Worm (Caenorhabditis elegans) whole organism, L1 larva: ENCODE results near the gene C44C10.15.

ENCODE experiments used
- C16A3.4 ChIP-seq: fragments of 150-350 bp; optimal IDR thresholded peaks from 2 replicates; lab custom pipeline; 2014; ENCODE audit warnings: missing biosample characterization, missing genetic modification characterization
- Y116A8C.19 ChIP-seq: sonication (generic microtip); optimal IDR thresholded peaks from 2 replicates; lab custom pipeline; 2016; ENCODE audit warnings: missing compliant biosample characterization, missing genetic modification characterization, borderline replicate concordance
- blmp-1 ChIP-seq: fragments of 150-350 bp; optimal IDR thresholded peaks from 2 replicates; lab custom pipeline; 2014; ENCODE audit warnings: missing biosample characterization, missing genetic modification characterization
- ceh-82 ChIP-seq, 3 experiments: fragments of 150-350 bp in 1 of 3; sonication (generic microtip) in 2 of 3; optimal IDR thresholded peaks; 2 replicates each; lab custom pipeline; 2014 to 2017; ENCODE audit warnings: missing biosample characterization in 3 of 3, missing genetic modification characterization in 3 of 3
- ces-1 ChIP-seq: fragments of 150-350 bp; optimal IDR thresholded peaks from 2 replicates; lab custom pipeline; 2014; ENCODE audit warnings: missing biosample characterization, missing genetic modification reagents, missing genetic modification characterization
- dpl-1 ChIP-seq, 3 experiments: fragments of 150-350 bp in 2 of 3; sonication (generic microtip) in 1 of 3; optimal IDR thresholded peaks; 2 replicates each; lab custom pipeline; 2014 to 2017; ENCODE audit warnings: missing biosample characterization in 3 of 3, missing genetic modification characterization in 3 of 3, missing genetic modification reagents in 3 of 3
- dsc-1 ChIP-seq: sonication (generic microtip); optimal IDR thresholded peaks from 2 replicates; lab custom pipeline; 2016; ENCODE audit warnings: mild to moderate bottlenecking, missing genetic modification characterization, missing compliant biosample characterization
- efl-1 ChIP-seq, 4 experiments: fragments of 150-350 bp; optimal IDR thresholded peaks in 3 of 4; peaks in 1 of 4; 1 replicate in 1 of 4; 2 replicates in 3 of 4; lab custom pipeline; 2014; ENCODE audit warnings: missing biosample characterization in 2 of 4, missing genetic modification characterization in 2 of 4, missing genetic modification reagents in 2 of 4
- efl-3 ChIP-seq: fragments of 200-800 bp; sonication (Bioruptor generic); optimal IDR thresholded peaks from 2 replicates; lab custom pipeline; 2018; ENCODE audit warnings: mild to moderate bottlenecking, missing genetic modification characterization, missing compliant biosample characterization
- elt-2 ChIP-seq: sonication (generic microtip); optimal IDR thresholded peaks from 2 replicates; lab custom pipeline; 2016; ENCODE audit warnings: missing genetic modification characterization, mild to moderate bottlenecking, inconsistent platforms, missing compliant biosample characterization, missing genetic modification reagents
- elt-3 ChIP-seq, 6 experiments: fragments of 150-350 bp in 1 of 6; sonication (generic microtip); optimal IDR thresholded peaks; 2 replicates each; lab custom pipeline; 2017 to 2018; ENCODE audit warnings: missing biosample characterization in 6 of 6, missing genetic modification characterization in 6 of 6, inconsistent platforms in 1 of 6
- fkh-8 ChIP-seq: sonication (generic microtip); optimal IDR thresholded peaks from 2 replicates; lab custom pipeline; 2016; ENCODE audit warnings: mild to moderate bottlenecking, missing genetic modification characterization, missing compliant biosample characterization
- grh-1 ChIP-seq: fragments of 200-800 bp; sonication (Bioruptor generic); IDR thresholded peaks from 2 replicates; pipeline ENCODE4 v1.3.6; 2022; ENCODE audit warnings: missing genetic modification reagents, missing genetic modification characterization, missing compliant biosample characterization
- hpl-2 ChIP-seq: fragments of 150-350 bp; optimal IDR thresholded peaks from 2 replicates; lab custom pipeline; 2014; ENCODE audit warnings: missing biosample characterization, missing genetic modification reagents, missing genetic modification characterization
- isw-1 ChIP-seq: fragments of 200-800 bp; sonication (Bioruptor generic); IDR thresholded peaks from 2 replicates; pipeline ENCODE4 v1.3.6; 2022; ENCODE audit warnings: missing genetic modification characterization, missing compliant biosample characterization
- jun-1 ChIP-seq: fragments of 150-350 bp; optimal IDR thresholded peaks from 2 replicates; lab custom pipeline; 2014; ENCODE audit warnings: missing biosample characterization, missing genetic modification reagents, missing genetic modification characterization
- lin-14 ChIP-seq: fragments of 200-800 bp; sonication (Bioruptor generic); optimal IDR thresholded peaks from 2 replicates; lab custom pipeline; 2018; ENCODE audit warnings: mild to moderate bottlenecking, missing genetic modification characterization, moderate library complexity, missing compliant biosample characterization
- lin-35 ChIP-seq, 2 experiments: fragments of 150-350 bp; optimal IDR thresholded peaks; 2 replicates each; lab custom pipeline; 2014; ENCODE audit warnings: missing biosample characterization in 2 of 2, missing genetic modification characterization in 2 of 2, missing genetic modification reagents in 2 of 2
- lsy-2 ChIP-seq, 2 experiments: fragments of 150-350 bp; optimal IDR thresholded peaks; 2 replicates each; lab custom pipeline; 2014; ENCODE audit warnings: missing biosample characterization in 2 of 2, missing genetic modification characterization in 2 of 2
- mdl-1 ChIP-seq, 2 experiments: fragments of 150-350 bp; optimal IDR thresholded peaks; 2 replicates each; lab custom pipeline; 2014 to 2017; ENCODE audit warnings: missing biosample characterization in 2 of 2, missing genetic modification characterization in 2 of 2, inconsistent platforms in 1 of 2
- mep-1 ChIP-seq: fragments of 150-350 bp; optimal IDR thresholded peaks from 2 replicates; lab custom pipeline; 2014; ENCODE audit warnings: missing biosample characterization, missing genetic modification characterization
- nhr-11 ChIP-seq: fragments of 150-350 bp; optimal IDR thresholded peaks from 2 replicates; lab custom pipeline; 2014; ENCODE audit warnings: missing biosample characterization, missing genetic modification characterization
- nhr-20 ChIP-seq: sonication (generic microtip); optimal IDR thresholded peaks from 2 replicates; lab custom pipeline; 2016; ENCODE audit warnings: mild to moderate bottlenecking, missing genetic modification characterization, missing compliant biosample characterization
- nhr-28 ChIP-seq: fragments of 150-350 bp; optimal IDR thresholded peaks from 2 replicates; lab custom pipeline; 2014; ENCODE audit warnings: missing biosample characterization, missing genetic modification characterization
- nhr-71 ChIP-seq: sonication (generic microtip); optimal IDR thresholded peaks from 2 replicates; lab custom pipeline; 2016; ENCODE audit warnings: mild to moderate bottlenecking, missing genetic modification characterization, moderate library complexity, missing compliant biosample characterization
- nhr-85 ChIP-seq: sonication (generic microtip); peaks from one replicate; lab custom pipeline; 2016; ENCODE audit warnings: missing genetic modification characterization, inconsistent platforms, missing compliant biosample characterization
- nhr-90 ChIP-seq: sonication (generic microtip); optimal IDR thresholded peaks from 2 replicates; lab custom pipeline; 2016; ENCODE audit warnings: mild to moderate bottlenecking, missing genetic modification characterization, missing compliant biosample characterization; ENCODE audit not compliant: poor library complexity
- pag-3 ChIP-seq: sonication (generic microtip); optimal IDR thresholded peaks from 2 replicates; lab custom pipeline; 2017; ENCODE audit warnings: missing genetic modification characterization, mild to moderate bottlenecking, missing compliant biosample characterization, antibody characterized with exemption, borderline replicate concordance; ENCODE audit not compliant: insufficient read depth
- pax-3 ChIP-seq: fragments of 200-800 bp; sonication (Bioruptor generic); optimal IDR thresholded peaks from 2 replicates; lab custom pipeline; 2018; ENCODE audit warnings: mild to moderate bottlenecking, missing genetic modification characterization, moderate library complexity, missing compliant biosample characterization
- pqm-1 ChIP-seq: sonication (generic microtip); optimal IDR thresholded peaks from 3 replicates; lab custom pipeline; 2017; ENCODE audit warnings: missing biosample characterization, missing genetic modification characterization
- rnt-1 ChIP-seq: sonication (generic microtip); optimal IDR thresholded peaks from 2 replicates; lab custom pipeline; 2016; ENCODE audit warnings: mild to moderate bottlenecking, missing genetic modification characterization, moderate library complexity, missing compliant biosample characterization
- skn-1 ChIP-seq: fragments of 150-350 bp; optimal IDR thresholded peaks from 2 replicates; lab custom pipeline; 2014; ENCODE audit warnings: missing biosample characterization, missing genetic modification characterization
- snu-23 ChIP-seq: sonication (generic microtip); optimal IDR thresholded peaks from 2 replicates; lab custom pipeline; 2016; ENCODE audit warnings: missing genetic modification characterization, missing compliant biosample characterization
- sox-4 ChIP-seq: sonication (generic microtip); optimal IDR thresholded peaks from 2 replicates; lab custom pipeline; 2016; ENCODE audit warnings: missing genetic modification characterization, missing compliant biosample characterization
- tbx-2 ChIP-seq: sonication (generic microtip); optimal IDR thresholded peaks from 2 replicates; lab custom pipeline; 2016; ENCODE audit warnings: missing genetic modification characterization, missing compliant biosample characterization
- tlp-1 ChIP-seq: fragments of 150-350 bp; optimal IDR thresholded peaks from 2 replicates; lab custom pipeline; 2014; ENCODE audit warnings: missing biosample characterization, missing genetic modification characterization
- unc-30 ChIP-seq: sonication (generic microtip); optimal IDR thresholded peaks from 2 replicates; lab custom pipeline; 2017; ENCODE audit warnings: missing biosample characterization, missing genetic modification characterization
- unc-62 ChIP-seq: fragments of 150-350 bp; optimal IDR thresholded peaks from 2 replicates; lab custom pipeline; 2014; ENCODE audit warnings: missing biosample characterization, missing genetic modification reagents, missing genetic modification characterization
- vab-15 ChIP-seq: sonication (generic microtip); optimal IDR thresholded peaks from 2 replicates; lab custom pipeline; 2017; ENCODE audit warnings: missing genotype, mild to moderate bottlenecking, missing genetic modification characterization, missing compliant biosample characterization
- ztf-4 ChIP-seq: fragments of 150-350 bp; optimal IDR thresholded peaks from 2 replicates; lab custom pipeline; 2014; ENCODE audit warnings: missing biosample characterization, missing genetic modification characterization

The C44C10.15 gene

ce11 chrX:11664184-11664583 lies 36.0 kb downstream of the C44C10.15 start:
- TF ChIP-seq nhr-20 (tag; lab: Kevin White, UChicago) (no peak), lin-14 (GFP tag; lab: Kevin White, UChicago) (peak; percentile 1), dpl-1 (GFP tag; optimal IDR thresholded peaks at IDR 0.05; lab: Kevin White, UChicago) (no peak), isw-1 (GFP tag; lab: Robert Waterston, UW) (no peak), efl-1 (optimal IDR thresholded peaks at IDR 0.05; lab: Kevin White, UChicago) (no peak), efl-1 (GFP tag; optimal IDR thresholded peaks at IDR 0.05 in 1 of 2; lab: Kevin White, UChicago) (peak in 1 of 2 experiments; percentile 86), pax-3 (tag; lab: Kevin White, UChicago) (no peak), sox-4 (tag; lab: Kevin White, UChicago) (no peak), grh-1 (GFP tag; lab: Robert Waterston, UW) (no peak), hpl-2 (GFP tag; lab: Kevin White, UChicago) (no peak), ztf-4 (tag; lab: Kevin White, UChicago) (no peak), ceh-82 (tag; optimal IDR thresholded peaks at IDR 0.05; lab: Kevin White, UChicago) (no peak), pqm-1 (tag; lab: Kevin White, UChicago) (no peak)
- TF ChIP-seq, all 84 proteins: peak for 2

DNA sequence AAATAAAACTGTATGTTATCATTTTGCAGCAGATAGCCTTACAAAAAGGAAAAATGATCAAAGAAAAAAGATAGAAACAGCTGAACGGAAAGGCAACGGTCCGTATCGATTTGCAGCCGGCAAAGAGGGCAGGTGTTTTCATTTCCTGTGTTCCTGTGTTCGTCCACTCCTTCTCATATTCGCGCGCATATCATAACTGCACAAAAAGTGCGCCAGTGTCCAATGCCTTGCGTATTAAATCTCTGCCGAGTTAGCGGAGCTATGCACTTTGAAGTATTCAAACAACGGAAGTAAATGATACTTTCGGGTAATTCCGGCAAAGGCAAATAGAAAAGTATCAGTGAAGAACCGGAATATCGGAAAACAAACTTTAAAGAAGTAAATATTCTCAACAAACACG lies 37.6 kb downstream of the C44C10.15 start:
- TF ChIP-seq C16A3.4 (tag; lab: Kevin White, UChicago), result no peak
- peak; percentile 22 to 33 for TF ChIP-seq efl-1 (optimal IDR thresholded peaks at IDR 0.05; lab: Kevin White, UChicago)
- peak; percentile 27 to 95 for TF ChIP-seq efl-1 (GFP tag; optimal IDR thresholded peaks at IDR 0.05 in 1 of 2; lab: Kevin White, UChicago)
- no peak for TF ChIP-seq ces-1 (GFP tag; lab: Kevin White, UChicago)
- no peak for TF ChIP-seq nhr-11 (tag; lab: Kevin White, UChicago)
- TF ChIP-seq sox-4 (tag; lab: Kevin White, UChicago), result no peak
- TF ChIP-seq vab-15, result no peak
- TF ChIP-seq dpl-1 (GFP tag; optimal IDR thresholded peaks at IDR 0.05; lab: Kevin White, UChicago), result peak in 2 of 3 experiments; percentile 43 to 47
- TF ChIP-seq fkh-8 (tag; lab: Kevin White, UChicago), result peak; percentile 17
- TF ChIP-seq nhr-71 (tag; lab: Kevin White, UChicago), result no peak
- TF ChIP-seq rnt-1 (tag; lab: Kevin White, UChicago), result peak; percentile 8
- no peak for TF ChIP-seq tbx-2 (tag; lab: Kevin White, UChicago)
- TF ChIP-seq lin-35 (GFP tag; optimal IDR thresholded peaks at IDR 0.05; lab: Kevin White, UChicago), result peak in 1 of 2 experiments; percentile 19

- TF ChIP-seq pag-3 (no peak), skn-1 (tag; lab: Kevin White, UChicago) (peak; percentile 4), Y116A8C.19 (tag; lab: Kevin White, UChicago) (no peak), nhr-85 (tag; lab: Kevin White, UChicago) (peak; percentile 0), unc-30 (tag; lab: Kevin White, UChicago) (no peak), unc-62 (GFP tag; lab: Kevin White, UChicago) (no peak), nhr-28 (tag; lab: Kevin White, UChicago) (no peak), nhr-20 (tag; lab: Kevin White, UChicago) (no peak), mdl-1 (tag; optimal IDR thresholded peaks at IDR 0.05; lab: Kevin White, UChicago) (peak in 1 of 2 experiments; percentile 74), elt-2 (tag; lab: Kevin White, UChicago) (no peak), lin-14 (GFP tag; lab: Kevin White, UChicago) (peak; percentile 15), tbx-2 (tag; lab: Kevin White, UChicago) (peak; percentile 9), lsy-2 (tag; optimal IDR thresholded peaks at IDR 0.05; lab: Kevin White, UChicago) (no peak), efl-3 (GFP tag; lab: Kevin White, UChicago) (no peak)
These were observed 38.1 kb downstream of the C44C10.15 start for ce11 chrX:11662069-11662468.

- no peak for TF ChIP-seq unc-30 (tag; lab: Kevin White, UChicago)
- peak in 1 of 2 experiments; percentile 55 for TF ChIP-seq mdl-1 (tag; optimal IDR thresholded peaks at IDR 0.05; lab: Kevin White, UChicago)
- no peak for TF ChIP-seq tlp-1 (tag; lab: Kevin White, UChicago)
- peak; percentile 27 for TF ChIP-seq mep-1 (tag; lab: Kevin White, UChicago)
- peak; percentile 53 to 90 (median 68) for TF ChIP-seq elt-3 (tag; optimal IDR thresholded peaks at IDR 0.05; lab: Kevin White, UChicago)
- TF ChIP-seq nhr-90 (tag; lab: Kevin White, UChicago), result peak; percentile 38
- TF ChIP-seq nhr-20 (tag; lab: Kevin White, UChicago), result peak; percentile 69
- TF ChIP-seq hpl-2 (GFP tag; lab: Kevin White, UChicago), result peak; percentile 0
- TF ChIP-seq lin-35 (GFP tag; optimal IDR thresholded peaks at IDR 0.05; lab: Kevin White, UChicago), result peak in 1 of 2 experiments; percentile 43
- no peak for TF ChIP-seq dsc-1 (tag; lab: Kevin White, UChicago)
- TF ChIP-seq nhr-85 (tag; lab: Kevin White, UChicago), result peak; percentile 74
- peak; percentile 94 for TF ChIP-seq elt-2 (tag; lab: Kevin White, UChicago)
- TF ChIP-seq blmp-1, result peak; percentile 37
- peak; percentile 40 for TF ChIP-seq jun-1 (tag; lab: Kevin White, UChicago)
- peak; percentile 47 for TF ChIP-seq nhr-71 (tag; lab: Kevin White, UChicago)
- peak; percentile 1 for TF ChIP-seq snu-23 (GFP tag; lab: Kevin White, UChicago)
- TF ChIP-seq pqm-1 (tag; lab: Kevin White, UChicago), result peak; percentile 75
- no peak for TF ChIP-seq lsy-2 (tag; optimal IDR thresholded peaks at IDR 0.05; lab: Kevin White, UChicago)
- peak; percentile 43 for TF ChIP-seq lin-14 (GFP tag; lab: Kevin White, UChicago)
- TF ChIP-seq sox-4 (tag; lab: Kevin White, UChicago), result no peak
These were observed 38.5 kb downstream of the C44C10.15 start, which contains the start of gene sfxn-1.5 for ce11 chrX:11661625-11662024. Gene sfxn-1.5, minus strand, starts transcription at chrX:11661660.
